Worm (Caenorhabditis elegans): ENCODE results near the gene srbc-75.
"Not testable (repeated sequence)": the region's sequence is repeated elsewhere in the genome, so short reads cannot be mapped to it uniquely, and the experiment has no call there.

- TF ChIP-seq nfya-1 (tag; optimal IDR thresholded peaks at IDR 0.05; ENCODE audit: borderline replicate concordance, insufficient read depth); hsf-1 (GFP tag; IDR thresholded peaks at IDR 0.05); B0261.1 (tag; optimal IDR thresholded peaks at IDR 0.05); ekl-4 (GFP tag; IDR thresholded peaks at IDR 0.05); efl-1 (GFP tag; optimal IDR thresholded peaks at IDR 0.05); ama-1 (optimal IDR thresholded peaks at IDR 0.05); ama-1 (GFP tag; optimal IDR thresholded peaks at IDR 0.05); unc-62 (GFP tag; optimal IDR thresholded peaks at IDR 0.05); Y53G8AR.9 (GFP tag; conservative IDR thresholded peaks at IDR 0.05); mes-4 (tag; optimal IDR thresholded peaks at IDR 0.05); unc-130 (GFP tag; optimal IDR thresholded peaks at IDR 0.05); B0019.2 (GFP tag; conservative IDR thresholded peaks at IDR 0.05); lsy-27 (tag; optimal IDR thresholded peaks at IDR 0.05; ENCODE audit: borderline replicate concordance, insufficient read depth): not testable (repeated sequence)
These were observed 41.8 kb upstream of the srbc-75 start, which contains the start of gene sri-24 for ce11 chrV:15211869-15212268.

All from whole organism, young adult.